Fruit fly (Drosophila melanogaster) whole organism, embryonic: ENCODE results near the gene Prp5.

Experiments
- Adf1 ChIP-seq: fragments of 200-800 bp; sonication (Bioruptor generic); IDR thresholded peaks from 2 replicates; pipeline ENCODE4 v1.3.6; 2022; ENCODE audit warnings: missing biosample characterization, missing genetic modification characterization
- B-H2 ChIP-seq: fragments of 200-800 bp; sonication (Bioruptor generic); optimal IDR thresholded peaks from 2 replicates; lab custom pipeline; 2018; ENCODE audit warnings: missing biosample characterization, mild to moderate bottlenecking, missing genetic modification characterization
- CG10321 ChIP-seq: fragments of 200-800 bp; sonication (Bioruptor generic); IDR thresholded peaks from 2 replicates; pipeline ENCODE4 v1.3.6; 2022; ENCODE audit warnings: missing biosample characterization, missing genetic modification characterization
- CG10366 ChIP-seq: fragments of 200-800 bp; sonication (Bioruptor generic); IDR thresholded peaks from 2 replicates; pipeline ENCODE4 v1.3.6; 2022; ENCODE audit warnings: missing biosample characterization, missing genetic modification characterization
- CG11504 ChIP-seq: fragments of 200-800 bp; sonication (Bioruptor generic); optimal IDR thresholded peaks from 3 replicates; lab custom pipeline; 2019; ENCODE audit warnings: missing biosample characterization, mild to moderate bottlenecking, missing genetic modification characterization, moderate library complexity
- CG11723 ChIP-seq: fragments of 200-800 bp; sonication (Bioruptor generic); optimal IDR thresholded peaks from 2 replicates; lab custom pipeline; 2017; ENCODE audit warnings: missing biosample characterization, mild to moderate bottlenecking, missing genetic modification characterization
- CG15269 ChIP-seq: fragments of 200-800 bp; sonication (Bioruptor generic); optimal IDR thresholded peaks from 2 replicates; lab custom pipeline; 2018; ENCODE audit warnings: missing biosample characterization, mild to moderate bottlenecking, missing genetic modification characterization, moderate library complexity
- CG15601 ChIP-seq: fragments of 200-800 bp; sonication (Bioruptor generic); optimal IDR thresholded peaks from 3 replicates; lab custom pipeline; 2019; ENCODE audit warnings: missing biosample characterization, mild to moderate bottlenecking, missing genetic modification characterization, moderate library complexity
- CG1602 ChIP-seq: fragments of 200-800 bp; sonication (Bioruptor generic); optimal IDR thresholded peaks from 3 replicates; lab custom pipeline; 2016; ENCODE audit warnings: missing biosample characterization, missing genetic modification characterization
- CG16779 ChIP-seq: fragments of 200-800 bp; sonication (Bioruptor generic); IDR thresholded peaks from 2 replicates; pipeline ENCODE4 v1.3.6; 2022; ENCODE audit warnings: missing biosample characterization, missing genetic modification characterization
- CG17328 ChIP-seq: fragments of 200-800 bp; sonication (Bioruptor generic); IDR thresholded peaks from 2 replicates; pipeline ENCODE4 v1.3.6; 2022; ENCODE audit warnings: missing biosample characterization, missing genetic modification characterization
- CG17568 ChIP-seq: fragments of 200-800 bp; sonication (Bioruptor generic); optimal IDR thresholded peaks from 2 replicates; lab custom pipeline; 2018; ENCODE audit warnings: missing biosample characterization, mild to moderate bottlenecking, missing genetic modification characterization, moderate library complexity
- CG2678 ChIP-seq: fragments of 200-800 bp; sonication (Bioruptor generic); optimal IDR thresholded peaks from 3 replicates; lab custom pipeline; 2019; ENCODE audit warnings: missing biosample characterization, mild to moderate bottlenecking, missing genetic modification characterization, moderate library complexity
- CG31365 ChIP-seq: fragments of 200-800 bp; sonication (Bioruptor generic); optimal IDR thresholded peaks from 2 replicates; lab custom pipeline; 2018; ENCODE audit warnings: missing biosample characterization, mild to moderate bottlenecking, missing genetic modification characterization
- CG34376 ChIP-seq: fragments of 200-800 bp; sonication (Bioruptor generic); optimal IDR thresholded peaks from 2 replicates; lab custom pipeline; 2018; ENCODE audit warnings: missing biosample characterization, mild to moderate bottlenecking, missing genetic modification characterization
- CG6689 ChIP-seq: fragments of 200-800 bp; sonication (Bioruptor generic); IDR thresholded peaks from 2 replicates; pipeline ENCODE4 v1.3.6; 2022; ENCODE audit warnings: missing biosample characterization, missing genetic modification characterization
- CG6854 ChIP-seq: fragments of 200-800 bp; sonication (Bioruptor generic); optimal IDR thresholded peaks from 3 replicates; lab custom pipeline; 2017; ENCODE audit warnings: missing biosample characterization, mild to moderate bottlenecking, missing genetic modification characterization
- CG7372 ChIP-seq: fragments of 200-800 bp; sonication (Bioruptor generic); IDR thresholded peaks from 2 replicates; pipeline ENCODE4 v1.3.6; 2022; ENCODE audit warnings: missing biosample characterization, missing genetic modification characterization
- CG8765 ChIP-seq: fragments of 200-800 bp; sonication (Bioruptor generic); IDR thresholded peaks from 2 replicates; pipeline ENCODE4 v1.3.6; 2022; ENCODE audit warnings: missing biosample characterization, missing genetic modification characterization
- E2f2 ChIP-seq: fragments of 200-800 bp; sonication (Bioruptor generic); IDR thresholded peaks from 2 replicates; pipeline ENCODE4 v1.3.6; 2022; ENCODE audit warnings: missing biosample characterization, missing genetic modification characterization
- H2.0 ChIP-seq: fragments of 200-800 bp; sonication (Bioruptor generic); IDR thresholded peaks from 2 replicates; pipeline ENCODE4 v1.3.6; 2022; ENCODE audit warnings: missing biosample characterization, missing genetic modification characterization
- Hand ChIP-seq: fragments of 200-800 bp; sonication (Bioruptor generic); optimal IDR thresholded peaks from 2 replicates; lab custom pipeline; 2017; ENCODE audit warnings: mild to moderate bottlenecking, missing biosample characterization, missing genetic modification reagents, missing genetic modification characterization
- Meics ChIP-seq: fragments of 200-800 bp; sonication (Bioruptor generic); optimal IDR thresholded peaks from 2 replicates; lab custom pipeline; 2017; ENCODE audit warnings: missing biosample characterization, mild to moderate bottlenecking, missing genetic modification characterization
- Nf-YB ChIP-seq: fragments of 200-800 bp; sonication (Bioruptor generic); optimal IDR thresholded peaks from 3 replicates; lab custom pipeline; 2019; ENCODE audit warnings: missing biosample characterization, mild to moderate bottlenecking, missing genetic modification characterization, moderate library complexity
- Rfx ChIP-seq: fragments of 200-800 bp; sonication (Bioruptor generic); IDR thresholded peaks from 2 replicates; pipeline ENCODE4 v1.3.6; 2022; ENCODE audit warnings: missing biosample characterization, missing genetic modification characterization
- Spps ChIP-seq: fragments of 200-800 bp; sonication (Bioruptor generic); optimal IDR thresholded peaks from 2 replicates; lab custom pipeline; 2018; ENCODE audit warnings: missing biosample characterization, mild to moderate bottlenecking, missing genetic modification characterization
- Sry-β ChIP-seq: fragments of 200-800 bp; sonication (Bioruptor generic); optimal IDR thresholded peaks from 2 replicates; lab custom pipeline; 2018; ENCODE audit warnings: missing biosample characterization, mild to moderate bottlenecking, missing genetic modification characterization, moderate library complexity
- Sry-δ ChIP-seq: fragments of 200-800 bp; sonication (Bioruptor generic); optimal IDR thresholded peaks from 2 replicates; lab custom pipeline; 2016; ENCODE audit warnings: missing biosample characterization, missing genetic modification characterization
- Stat92E ChIP-seq, 3 experiments: fragments of >200 bp in 2 of 3; fragments of 200-800 bp in 1 of 3; sonication (Bioruptor generic) in 1 of 3; optimal IDR thresholded peaks; 2 replicates each; lab custom pipeline; 2017 to 2019; ENCODE audit warnings: missing biosample characterization in 3 of 3, missing genetic modification characterization in 3 of 3, mild to moderate bottlenecking in 1 of 3, moderate library complexity in 1 of 3
- TFAM ChIP-seq: fragments of 200-800 bp; sonication (Bioruptor generic); optimal IDR thresholded peaks from 2 replicates; lab custom pipeline; 2017; ENCODE audit warnings: missing biosample characterization, missing genetic modification characterization, inconsistent platforms
- abd-A ChIP-seq: fragments of 200-800 bp; sonication (Bioruptor generic); optimal IDR thresholded peaks from 3 replicates; lab custom pipeline; 2019; ENCODE audit warnings: missing biosample characterization, mild to moderate bottlenecking, missing genetic modification characterization, moderate library complexity
- dmrt11E ChIP-seq: fragments of 200-800 bp; sonication (Bioruptor generic); optimal IDR thresholded peaks from 3 replicates; lab custom pipeline; 2018; ENCODE audit warnings: missing biosample characterization, mild to moderate bottlenecking, missing genetic modification characterization, moderate library complexity
- fd96Cb ChIP-seq: fragments of 200-800 bp; sonication (Bioruptor generic); optimal IDR thresholded peaks from 2 replicates; lab custom pipeline; 2018; ENCODE audit warnings: missing biosample characterization, mild to moderate bottlenecking, missing genetic modification characterization, moderate library complexity
- gce ChIP-seq: fragments of 200-800 bp; sonication (Bioruptor generic); IDR thresholded peaks from 3 replicates; pipeline ENCODE4 v1.3.6; 2022; ENCODE audit warnings: missing biosample characterization, missing genetic modification characterization
- gfzf ChIP-seq: fragments of 200-800 bp; sonication (Bioruptor generic); optimal IDR thresholded peaks from 2 replicates; lab custom pipeline; 2016; ENCODE audit warnings: missing biosample characterization, mild to moderate bottlenecking, missing genetic modification characterization, moderate library complexity
- jing ChIP-seq: fragments of 200-800 bp; sonication (Bioruptor generic); optimal IDR thresholded peaks from 2 replicates; lab custom pipeline; 2018; ENCODE audit warnings: missing biosample characterization, mild to moderate bottlenecking, missing genetic modification characterization
- luna ChIP-seq: fragments of 200-800 bp; sonication (Bioruptor generic); optimal IDR thresholded peaks from 2 replicates; lab custom pipeline; 2016; ENCODE audit warnings: missing biosample characterization, missing genetic modification characterization
- mirr ChIP-seq: fragments of 200-800 bp; sonication (Bioruptor generic); optimal IDR thresholded peaks from 3 replicates; lab custom pipeline; 2018; ENCODE audit warnings: missing biosample characterization, mild to moderate bottlenecking, missing genetic modification characterization
- nerfin-2 ChIP-seq: fragments of 200-800 bp; sonication (Bioruptor generic); IDR thresholded peaks from 2 replicates; pipeline ENCODE4 v1.3.6; 2022; ENCODE audit warnings: missing biosample characterization, missing genetic modification characterization; ENCODE audit not compliant: partially characterized antibody
- pan ChIP-seq, 4 experiments: fragments of >200 bp in 3 of 4; fragments of 200-800 bp in 1 of 4; sonication (Bioruptor generic) in 1 of 4; optimal IDR thresholded peaks in 3 of 4; IDR thresholded peaks in 1 of 4; 2 replicates each; pipeline versions ENCODE4 v1.3.6 to Lab custom; 2017 to 2022; ENCODE audit warnings: missing biosample characterization in 2 of 4, missing genetic modification characterization in 2 of 4, mixed read lengths in 1 of 4
- pho ChIP-seq: fragments of 200-800 bp; sonication (Bioruptor generic); optimal IDR thresholded peaks from 2 replicates; lab custom pipeline; 2016; ENCODE audit warnings: missing biosample characterization, missing genetic modification characterization
- phol ChIP-seq: fragments of 200-800 bp; sonication (Bioruptor generic); optimal IDR thresholded peaks from 3 replicates; lab custom pipeline; 2018; ENCODE audit warnings: missing biosample characterization, mild to moderate bottlenecking, missing genetic modification characterization, moderate library complexity
- pros ChIP-seq: fragments of 200-800 bp; sonication (Bioruptor generic); optimal IDR thresholded peaks from 3 replicates; lab custom pipeline; 2019; ENCODE audit warnings: missing biosample characterization, mild to moderate bottlenecking, missing genetic modification characterization, moderate library complexity
- row ChIP-seq: fragments of 200-800 bp; sonication (Bioruptor generic); IDR thresholded peaks from 3 replicates; pipeline ENCODE4 v1.3.6; 2022; ENCODE audit warnings: missing biosample characterization, missing genetic modification characterization
- sima ChIP-seq: fragments of 200-800 bp; sonication (Bioruptor generic); optimal IDR thresholded peaks from 2 replicates; lab custom pipeline; 2016; ENCODE audit warnings: missing biosample characterization, missing genetic modification characterization
- ssp ChIP-seq: fragments of 200-800 bp; sonication (Bioruptor generic); IDR thresholded peaks from 2 replicates; pipeline ENCODE4 v1.3.6; 2022; ENCODE audit warnings: missing biosample characterization, missing genetic modification characterization
- wor ChIP-seq: fragments of 200-800 bp; sonication (Bioruptor generic); IDR thresholded peaks from 2 replicates; pipeline ENCODE4 v1.3.6; 2022; ENCODE audit warnings: missing biosample characterization, missing genetic modification characterization
- zfh2 ChIP-seq: fragments of 200-800 bp; sonication (Bioruptor generic); optimal IDR thresholded peaks from 2 replicates; lab custom pipeline; 2016; ENCODE audit warnings: missing biosample characterization, missing genetic modification characterization

Gene Prp5

DNA sequence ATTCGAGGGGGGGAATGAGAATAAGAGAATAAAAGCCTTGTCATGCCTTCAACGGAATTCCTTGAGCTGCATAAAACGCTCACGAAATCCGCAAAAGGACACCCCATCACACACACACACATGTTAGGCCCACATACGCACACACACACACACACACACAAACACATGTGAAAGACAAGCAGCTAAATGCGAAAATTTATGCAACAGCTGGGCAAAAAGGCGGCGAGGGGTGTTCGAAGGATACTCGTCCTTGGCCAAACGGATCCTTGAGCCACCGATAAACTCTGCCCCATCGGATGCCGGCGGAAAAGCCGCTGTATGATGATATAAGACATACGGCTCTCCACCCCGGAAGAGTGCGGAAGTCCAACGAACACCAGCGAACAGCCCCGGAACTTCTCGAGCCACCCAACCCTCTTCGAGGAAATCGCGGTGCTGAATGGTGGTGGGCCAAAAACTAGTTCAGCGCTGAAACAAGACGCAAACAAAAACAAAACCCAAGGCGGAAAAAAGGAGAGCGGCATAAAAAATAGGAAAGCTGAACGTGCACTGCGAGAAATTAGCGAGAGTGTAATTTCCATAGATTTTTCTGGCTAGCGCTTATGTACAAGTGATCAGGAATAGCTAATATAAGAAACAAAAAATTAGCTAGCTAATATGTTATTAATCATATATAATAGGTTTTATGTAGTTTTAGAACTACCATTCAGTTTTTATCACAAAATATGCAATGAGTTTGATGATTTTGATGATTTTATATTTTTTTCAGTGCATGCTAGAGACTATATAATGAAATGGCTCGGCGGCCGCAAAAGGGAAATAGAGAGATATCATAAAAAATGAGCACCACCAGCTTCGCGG lies 38.8 kb downstream of the Prp5 start (continued):
- TF ChIP-seq zfh2 (GFP tag; lab: Kevin White, UChicago) (no peak), CG7372 (GFP tag; lab: Robert Waterston, UW) (peak; percentile 48; the same call in 1 of the 2 replicates), CG6689 (GFP tag; lab: Robert Waterston, UW) (peak; percentile 43; the same call in 1 of the 2 replicates), Sry-β (GFP tag; lab: Kevin White, UChicago) (no peak), CG2678 (tag; lab: Kevin White, UChicago) (peak; percentile 77), CG34376 (GFP tag; lab: Kevin White, UChicago) (no peak), CG11723 (GFP tag; lab: Kevin White, UChicago) (peak; percentile 13), abd-A (tag; lab: Kevin White, UChicago) (peak; percentile 18), Adf1 (no peak), CG15269 (tag; lab: Kevin White, UChicago) (peak; percentile 71), pho (GFP tag; lab: Kevin White, UChicago) (no peak), B-H2 (GFP tag; lab: Kevin White, UChicago) (no peak), Nf-YB (GFP tag; lab: Kevin White, UChicago) (no peak), CG10321 (GFP tag; lab: Robert Waterston, UW) (no peak), CG16779 (GFP tag; lab: Robert Waterston, UW) (no peak), CG10366 (GFP tag; lab: Robert Waterston, UW) (peak; percentile 48), H2.0 (GFP tag; lab: Robert Waterston, UW) (peak; percentile 25; the same call in 1 of the 2 replicates), Spps (no peak), ssp (GFP tag; lab: Robert Waterston, UW) (peak; percentile 11; the same call in 1 of the 2 replicates), Sry-δ (GFP tag; lab: Kevin White, UChicago) (no peak), Rfx (GFP tag; lab: Robert Waterston, UW) (peak; percentile 37; the same call in 1 of the 2 replicates), CG1602 (GFP tag; lab: Kevin White, UChicago) (peak; percentile 10), TFAM (GFP tag; lab: Kevin White, UChicago) (no peak), gce (GFP tag; lab: Robert Waterston, UW) (no peak), mirr (GFP tag; lab: Kevin White, UChicago) (no peak), pan (optimal IDR thresholded peaks at IDR 0.05; lab: Kevin White, UChicago) (no peak), pan (GFP tag; optimal IDR thresholded peaks at IDR 0.05 in 1 of 2, IDR thresholded peaks at IDR 0.05 in 1 of 2) (peak in 1 of 2 experiments; percentile 58), Stat92E (GFP tag; optimal IDR thresholded peaks at IDR 0.05; lab: Kevin White, UChicago) (no peak), CG8765 (GFP tag; lab: Robert Waterston, UW) (no peak), sima (GFP tag; lab: Kevin White, UChicago) (no peak), gfzf (GFP tag; lab: Kevin White, UChicago) (no peak), CG17568 (GFP tag; lab: Kevin White, UChicago) (no peak), Meics (peak; percentile 72), dmrt11E (tag; lab: Kevin White, UChicago) (peak; percentile 32), jing (GFP tag; lab: Kevin White, UChicago) (no peak), fd96Cb (tag; lab: Kevin White, UChicago) (peak; percentile 57), CG17328 (GFP tag; lab: Robert Waterston, UW) (peak; percentile 23; the same call in 1 of the 2 replicates), pros (GFP tag; lab: Kevin White, UChicago) (peak; percentile 85), E2f2 (peak; percentile 6; the same call in 1 of the 2 replicates), CG11504 (tag; lab: Kevin White, UChicago) (peak; percentile 79), CG15601 (tag; lab: Kevin White, UChicago) (peak; percentile 34), wor (no peak), nerfin-2 (GFP tag; lab: Robert Waterston, UW) (no peak), CG6854 (GFP tag; lab: Kevin White, UChicago) (peak; percentile 37), CG31365 (tag; lab: Kevin White, UChicago) (no peak), phol (peak; percentile 64), row (GFP tag; lab: Robert Waterston, UW) (peak; percentile 72), luna (GFP tag; lab: Kevin White, UChicago) (no peak), Hand (GFP tag; lab: Kevin White, UChicago) (peak; percentile 46)
